Fruit fly (Drosophila melanogaster): ENCODE measurements around the gene Dhfr.
A peak's percentile ranks its signal among the peaks of the same experiment; 100 is the strongest.

The Dhfr gene

dm6 chr3R:16524178-16524577, 43.2 kb downstream of the Dhfr start (continued):
- TF ChIP-seq Eip74EF (GFP tag; optimal IDR thresholded peaks at IDR 0.05): peak in 1 of 2 experiments; percentile 71
- TF ChIP-seq kay (GFP tag; optimal IDR thresholded peaks at IDR 0.05): no peak
- TF ChIP-seq CG14710 (tag; optimal IDR thresholded peaks at IDR 0.05): peak; percentile 95
- no peak for TF ChIP-seq YL-1 (GFP tag; optimal IDR thresholded peaks at IDR 0.05)
- no peak for TF ChIP-seq CG16863 (GFP tag; optimal IDR thresholded peaks at IDR 0.05)
- peak; percentile 72 for TF ChIP-seq CG9727 (GFP tag; optimal IDR thresholded peaks at IDR 0.05)
- TF ChIP-seq pb (GFP tag; optimal IDR thresholded peaks at IDR 0.05): no peak
- no peak for TF ChIP-seq Doc3 (GFP tag; IDR thresholded peaks at IDR 0.05; ENCODE audit: partially characterized antibody)
- no peak for TF ChIP-seq CG15514 (GFP tag; optimal IDR thresholded peaks at IDR 0.05)
- TF ChIP-seq sc (optimal IDR thresholded peaks at IDR 0.05): no peak
- peak; percentile 14 for TF ChIP-seq sc (GFP tag; optimal IDR thresholded peaks at IDR 0.05)
- no peak for TF ChIP-seq CG42726 (GFP tag; IDR thresholded peaks at IDR 0.05; ENCODE audit: partially characterized antibody)
- no peak for TF ChIP-seq CG34376 (GFP tag; optimal IDR thresholded peaks at IDR 0.05)
- TF ChIP-seq dmrt11E (tag; optimal IDR thresholded peaks at IDR 0.05): peak; percentile 49
- peak; percentile 74 for TF ChIP-seq Med (GFP tag)
- no peak for TF ChIP-seq BtbVII (GFP tag; optimal IDR thresholded peaks at IDR 0.05)
- peak; percentile 5 for TF ChIP-seq exex (tag; optimal IDR thresholded peaks at IDR 0.05)
- TF ChIP-seq CG11085 (GFP tag; IDR thresholded peaks at IDR 0.05): no peak
- TF ChIP-seq CG4730 (GFP tag; IDR thresholded peaks at IDR 0.05): 0 out of 2 replicates have a peak, but pooled peaks have one; percentile 5
- no peak for TF ChIP-seq Dad (GFP tag; optimal IDR thresholded peaks at IDR 0.05)
- peak; percentile 93 for TF ChIP-seq CG10979 (tag; optimal IDR thresholded peaks at IDR 0.05)
- TF ChIP-seq CG16779 (GFP tag; IDR thresholded peaks at IDR 0.05): no peak
- peak; percentile 26 for TF ChIP-seq CG30020 (tag; optimal IDR thresholded peaks at IDR 0.05)
- TF ChIP-seq bigmax (GFP tag; optimal IDR thresholded peaks at IDR 0.05): no peak
- peak; percentile 93 for TF ChIP-seq CG17328 (GFP tag; IDR thresholded peaks at IDR 0.05)
- peak; percentile 66 for TF ChIP-seq row (GFP tag; IDR thresholded peaks at IDR 0.05)
- TF ChIP-seq Usf (GFP tag; optimal IDR thresholded peaks at IDR 0.05): no peak
- no peak for TF ChIP-seq CG11398 (GFP tag; optimal IDR thresholded peaks at IDR 0.05)
- no peak for TF ChIP-seq CG17912 (GFP tag; optimal IDR thresholded peaks at IDR 0.05)
- TF ChIP-seq CG4854 (GFP tag; optimal IDR thresholded peaks at IDR 0.05): no peak
- TF ChIP-seq CG1024 (GFP tag; IDR thresholded peaks at IDR 0.05): peak; percentile 83
- no peak for TF ChIP-seq bbx (GFP tag; IDR thresholded peaks at IDR 0.05; ENCODE audit: partially characterized antibody)
- TF ChIP-seq nmo (GFP tag; optimal IDR thresholded peaks at IDR 0.05): peak; percentile 70
- peak; percentile 65 for TF ChIP-seq jigr1 (GFP tag; IDR thresholded peaks at IDR 0.05)
- peak; percentile 80 for TF ChIP-seq croc (GFP tag; conservative IDR thresholded peaks at IDR 0.05)
- no peak for TF ChIP-seq CG14965 (GFP tag; optimal IDR thresholded peaks at IDR 0.05; ENCODE audit: borderline replicate concordance)
- no peak for TF ChIP-seq CG9797 (GFP tag; optimal IDR thresholded peaks at IDR 0.05)
- TF ChIP-seq CG9932 (GFP tag; IDR thresholded peaks at IDR 0.05): no peak
- no peak for TF ChIP-seq BEAF-32 (GFP tag; optimal IDR thresholded peaks at IDR 0.05)
- no peak for TF ChIP-seq Taf1 (GFP tag; IDR thresholded peaks at IDR 0.05)
- no peak for TF ChIP-seq CG7745 (tag; optimal IDR thresholded peaks at IDR 0.05)
- TF ChIP-seq CG13424 (tag; optimal IDR thresholded peaks at IDR 0.05): peak; percentile 60
- TF ChIP-seq Stat92E (GFP tag; optimal IDR thresholded peaks at IDR 0.05): no peak
- TF ChIP-seq unc-4 (GFP tag; IDR thresholded peaks at IDR 0.05; ENCODE audit: partially characterized antibody): no peak
- no peak for TF ChIP-seq chn (GFP tag; optimal IDR thresholded peaks at IDR 0.05)
- TF ChIP-seq Atf-2 (GFP tag; optimal IDR thresholded peaks at IDR 0.05): no peak
- peak; percentile 92 for TF ChIP-seq CG31441 (GFP tag; IDR thresholded peaks at IDR 0.05)
- no peak for TF ChIP-seq gsb (GFP tag; IDR thresholded peaks at IDR 0.05)
- TF ChIP-seq dpn (GFP tag; optimal IDR thresholded peaks at IDR 0.05): peak; percentile 13 to 53
- peak; percentile 79 for TF ChIP-seq Asciz (GFP tag; optimal IDR thresholded peaks at IDR 0.05)
- no peak for TF ChIP-seq usp (GFP tag; optimal IDR thresholded peaks at IDR 0.05)
